Worm (Caenorhabditis elegans) whole organism, L4 larva: ENCODE results near the gene str-176.

Experiments
- R02D3.7 ChIP-seq: fragments of 150-350 bp; sonication (generic microtip); optimal IDR thresholded peaks from 3 replicates; lab custom pipeline; 2014; ENCODE audit warnings: missing biosample characterization, missing genetic modification characterization
- T20F7.1 ChIP-seq: fragments of 200-800 bp; sonication (Bioruptor generic); optimal IDR thresholded peaks from 2 replicates; lab custom pipeline; 2018; ENCODE audit warnings: mild to moderate bottlenecking, missing genetic modification characterization, missing compliant biosample characterization
- ama-1 ChIP-seq: fragments of 150-350 bp; optimal IDR thresholded peaks from 2 replicates; lab custom pipeline; 2014; ENCODE audit warnings: inconsistent platforms, mixed read lengths
- ces-1 ChIP-seq: fragments of 150-350 bp; sonication (generic microtip); optimal IDR thresholded peaks from 4 replicates; lab custom pipeline; 2014; ENCODE audit warnings: missing biosample characterization, missing genetic modification reagents, missing genetic modification characterization
- daf-16 ChIP-seq, 3 experiments: sonication (generic microtip); optimal IDR thresholded peaks; 2 replicates each; lab custom pipeline; 2016 to 2017; ENCODE audit warnings: missing genetic modification characterization in 3 of 3, missing genetic modification reagents in 3 of 3, mild to moderate bottlenecking in 2 of 3, missing compliant biosample characterization in 2 of 3, missing biosample characterization in 1 of 3, moderate library complexity in 1 of 3
- dve-1 ChIP-seq: sonication (generic microtip); optimal IDR thresholded peaks from 2 replicates; lab custom pipeline; 2017; ENCODE audit warnings: antibody characterized with exemption, mild to moderate bottlenecking, missing genetic modification characterization, missing compliant biosample characterization; ENCODE audit not compliant: insufficient read depth
- lin-15B ChIP-seq: fragments of 150-350 bp; sonication (generic microtip); optimal IDR thresholded peaks from 3 replicates; lab custom pipeline; 2014; ENCODE audit warnings: missing biosample characterization, missing genetic modification characterization
- madf-9 ChIP-seq: fragments of 200-800 bp; sonication (Bioruptor generic); conservative IDR thresholded peaks from 2 replicates; pipeline ENCODE4 v1.3.6; 2022; ENCODE audit warnings: missing genetic modification reagents, missing genetic modification characterization, missing compliant biosample characterization
- nhr-10 ChIP-seq: fragments of 150-350 bp; optimal IDR thresholded peaks from 2 replicates; lab custom pipeline; 2014; ENCODE audit warnings: missing biosample characterization, missing genetic modification characterization
- nhr-237 ChIP-seq: sonication (generic microtip); optimal IDR thresholded peaks from 2 replicates; lab custom pipeline; 2017; ENCODE audit warnings: missing biosample characterization, missing genetic modification characterization
- nhr-25 ChIP-seq: sonication (generic microtip); optimal IDR thresholded peaks from 2 replicates; lab custom pipeline; 2017; ENCODE audit warnings: missing genetic modification characterization, mild to moderate bottlenecking, missing compliant biosample characterization, antibody characterized with exemption, moderate library complexity, borderline replicate concordance; ENCODE audit not compliant: insufficient read depth
- pha-4 ChIP-seq, 2 experiments: fragments of 150-350 bp in 1 of 2; fragments of 200-800 bp in 1 of 2; sonication (Bioruptor generic) in 1 of 2; IDR thresholded peaks in 1 of 2; optimal IDR thresholded peaks in 1 of 2; 2 replicates each; pipeline versions ENCODE4 v1.3.6 to Lab custom; 2014 to 2022; ENCODE audit warnings: missing genetic modification characterization in 2 of 2, missing genetic modification reagents in 2 of 2, missing biosample characterization in 1 of 2, missing compliant biosample characterization in 1 of 2
- unc-39 ChIP-seq: sonication (generic microtip); optimal IDR thresholded peaks from 2 replicates; lab custom pipeline; 2017; ENCODE audit warnings: missing biosample characterization, missing genetic modification characterization

- TF ChIP-seq lin-15B (no peak), daf-16 (GFP tag; optimal IDR thresholded peaks at IDR 0.05; lab: Kevin White, UChicago) (no peak), daf-16 (tag; optimal IDR thresholded peaks at IDR 0.05; lab: Kevin White, UChicago) (peak; percentile 62), nhr-10 (tag; lab: Kevin White, UChicago) (no peak), R02D3.7 (tag; lab: Kevin White, UChicago) (no peak), ama-1 (lab: Kevin White, UChicago) (no peak), ces-1 (GFP tag; lab: Kevin White, UChicago) (no peak), T20F7.1 (no peak), madf-9 (no peak), pha-4 (GFP tag; IDR thresholded peaks at IDR 0.05; lab: Robert Waterston, UW) (no peak), pha-4 (tag; optimal IDR thresholded peaks at IDR 0.05; lab: Kevin White, UChicago) (no peak), nhr-237 (tag; lab: Kevin White, UChicago) (no peak), unc-39 (tag; lab: Kevin White, UChicago) (no peak), dve-1 (tag; lab: Kevin White, UChicago) (peak; percentile 81), nhr-25 (tag; lab: Kevin White, UChicago) (no peak)
These were observed 13.1 kb downstream of the str-176 start for ce11 chrIV:8450534-8450933.
